Worm (Caenorhabditis elegans) whole organism, L4 larva: ENCODE results near the gene R04B5.5.

Source experiments
- F49E8.2 ChIP-seq: sonication (generic microtip); optimal IDR thresholded peaks from 2 replicates; lab custom pipeline; 2016; ENCODE audit warnings: missing compliant biosample characterization, mild to moderate bottlenecking, missing genetic modification characterization, borderline replicate concordance
- ceh-82 ChIP-seq: sonication (generic microtip); optimal IDR thresholded peaks from 2 replicates; lab custom pipeline; 2017; ENCODE audit warnings: missing biosample characterization, missing genetic modification characterization
- dpl-1 ChIP-seq: fragments of 150-350 bp; optimal IDR thresholded peaks from 2 replicates; lab custom pipeline; 2014; ENCODE audit warnings: missing biosample characterization, missing genetic modification reagents, missing genetic modification characterization
- duxl-1 ChIP-seq: sonication (generic microtip); optimal IDR thresholded peaks from 2 replicates; lab custom pipeline; 2016; ENCODE audit warnings: mild to moderate bottlenecking, missing genetic modification characterization, moderate library complexity, missing compliant biosample characterization; ENCODE audit not compliant: poor library complexity
- hlh-11 ChIP-seq: fragments of 200-800 bp; sonication (Bioruptor generic); optimal IDR thresholded peaks from 2 replicates; lab custom pipeline; 2018; ENCODE audit warnings: mild to moderate bottlenecking, missing genetic modification characterization, missing compliant biosample characterization
- jun-1 ChIP-seq: fragments of 150-350 bp; optimal IDR thresholded peaks from 2 replicates; lab custom pipeline; 2014; ENCODE audit warnings: missing biosample characterization, missing genetic modification reagents, missing genetic modification characterization
- lin-29 ChIP-seq: fragments of 200-800 bp; sonication (Bioruptor generic); IDR thresholded peaks from 2 replicates; pipeline ENCODE4 v1.3.6; 2022; ENCODE audit warnings: missing genetic modification reagents, missing genetic modification characterization, missing compliant biosample characterization
- lsy-2 ChIP-seq, 2 experiments: fragments of 150-350 bp in 1 of 2; sonication (generic microtip) in 1 of 2; optimal IDR thresholded peaks; 2 replicates each; lab custom pipeline; 2014 to 2017; ENCODE audit warnings: missing biosample characterization in 2 of 2, missing genetic modification characterization in 2 of 2
- nhr-76 ChIP-seq: fragments of 150-350 bp; optimal IDR thresholded peaks from 2 replicates; lab custom pipeline; 2014; ENCODE audit warnings: missing biosample characterization, missing genetic modification characterization
- nhr-77 ChIP-seq: fragments of 150-350 bp; optimal IDR thresholded peaks from 2 replicates; lab custom pipeline; 2014; ENCODE audit warnings: missing biosample characterization, missing genetic modification characterization
- php-3 ChIP-seq: fragments of 200-800 bp; sonication (Bioruptor generic); IDR thresholded peaks from 2 replicates; pipeline ENCODE4 v1.3.6; 2022; ENCODE audit warnings: missing genetic modification reagents, missing genetic modification characterization, missing compliant biosample characterization
- snpc-4 ChIP-seq: fragments of 150-350 bp; optimal IDR thresholded peaks from 2 replicates; lab custom pipeline; 2014; ENCODE audit warnings: missing biosample characterization, missing genetic modification characterization
- tag-97 ChIP-seq: fragments of 200-800 bp; sonication (Bioruptor generic); IDR thresholded peaks from 2 replicates; pipeline ENCODE4 v1.3.6; 2022; ENCODE audit warnings: missing genetic modification characterization, missing compliant biosample characterization
- ztf-7 ChIP-seq: fragments of 150-350 bp; optimal IDR thresholded peaks from 2 replicates; lab custom pipeline; 2014; ENCODE audit warnings: missing biosample characterization, missing genetic modification characterization

- no peak for TF ChIP-seq lin-29
- no peak for TF ChIP-seq nhr-77 (tag; lab: Kevin White, UChicago)
- TF ChIP-seq nhr-76 = no peak
- TF ChIP-seq dpl-1 (GFP tag; lab: Kevin White, UChicago) = no peak
- no peak for TF ChIP-seq php-3 (GFP tag; lab: Robert Waterston, UW)
- TF ChIP-seq lsy-2 (tag; optimal IDR thresholded peaks at IDR 0.05; lab: Kevin White, UChicago) = no peak
- TF ChIP-seq hlh-11 (tag; lab: Kevin White, UChicago) = no peak
- TF ChIP-seq tag-97 (GFP tag; lab: Robert Waterston, UW) = no peak
- TF ChIP-seq jun-1 = no peak
- TF ChIP-seq snpc-4 (tag; lab: Kevin White, UChicago) = no peak
- no peak for TF ChIP-seq duxl-1
- no peak for TF ChIP-seq F49E8.2 (tag; lab: Kevin White, UChicago)
- TF ChIP-seq ceh-82 = no peak
- no peak for TF ChIP-seq ztf-7 (tag; lab: Kevin White, UChicago)
Measured at ce11 chrV:10130195-10130594, 42.9 kb downstream of the R04B5.5 start, which contains the start of gene aos-1.
